ENCODE assay signal across 1 fruit fly cellular context in genomic region chrX:7004101-7004700, dm6.
TF ChIP-seq lines count a peak whose summit lies in the region.

No protein-coding gene starts in this region.

TF ChIP-seq in whole organism, embryonic, 481 proteins besides CTCF, POLR2A, EP300 and RAD21 (continued from another document and continues in another):
- TF ChIP-seq CG15073 (GFP tag; optimal IDR thresholded peaks at IDR 0.05; lab: Kevin White, UChicago) (peak; percentile 14), CG9609 (GFP tag; optimal IDR thresholded peaks at IDR 0.05; lab: Kevin White, UChicago) (peak; percentile 61), chn (GFP tag; optimal IDR thresholded peaks at IDR 0.05; lab: Kevin White, UChicago) (peak; percentile 68), gfzf (GFP tag; optimal IDR thresholded peaks at IDR 0.05; lab: Kevin White, UChicago) (no peak), CG7839 (tag; optimal IDR thresholded peaks at IDR 0.05; lab: Kevin White, UChicago) (peak; percentile 64), CG3065 (GFP tag; optimal IDR thresholded peaks at IDR 0.05; lab: Kevin White, UChicago) (peak; percentile 90), Six4 (GFP tag; optimal IDR thresholded peaks at IDR 0.05; lab: Kevin White, UChicago) (peak; percentile 90), sd (tag; optimal IDR thresholded peaks at IDR 0.05; lab: Kevin White, UChicago) (peak; percentile 59), vvl (GFP tag; IDR thresholded peaks at IDR 0.05; lab: Robert Waterston, UW) (peak; percentile 79), rib (GFP tag; IDR thresholded peaks at IDR 0.05; lab: Robert Waterston, UW) (no peak), CG11398 (GFP tag; optimal IDR thresholded peaks at IDR 0.05; lab: Kevin White, UChicago) (peak; percentile 94), gem (tag; optimal IDR thresholded peaks at IDR 0.05; lab: Kevin White, UChicago) (peak; percentile 84), CG4820 (GFP tag; optimal IDR thresholded peaks at IDR 0.05; lab: Kevin White, UChicago) (peak; percentile 79), twi (tag; optimal IDR thresholded peaks at IDR 0.05; lab: Kevin White, UChicago) (peak; percentile 79), en (GFP tag; optimal IDR thresholded peaks at IDR 0.05; lab: Kevin White, UChicago) (peak; percentile 65), CG11695 (GFP tag; IDR thresholded peaks at IDR 0.05; lab: Robert Waterston, UW) (peak; percentile 73), pita (GFP tag; optimal IDR thresholded peaks at IDR 0.05; lab: Kevin White, UChicago) (no peak), Doc2 (GFP tag; IDR thresholded peaks at IDR 0.05; lab: Robert Waterston, UW) (no peak), prd (optimal IDR thresholded peaks at IDR 0.05; lab: Kevin White, UChicago) (no peak), prd (GFP tag; IDR thresholded peaks at IDR 0.05; lab: Robert Waterston, UW) (peak; percentile 73), inv (GFP tag; IDR thresholded peaks at IDR 0.05; lab: Robert Waterston, UW; ENCODE audit: partially characterized antibody) (no peak), yki (optimal IDR thresholded peaks at IDR 0.05; lab: Kevin White, UChicago) (no peak), Lim3 (GFP tag; IDR thresholded peaks at IDR 0.05; lab: Robert Waterston, UW) (no peak), ac (GFP tag; optimal IDR thresholded peaks at IDR 0.05; lab: Kevin White, UChicago) (peak; percentile 98), CG15601 (tag; optimal IDR thresholded peaks at IDR 0.05; lab: Kevin White, UChicago) (peak; percentile 96), run (tag; optimal IDR thresholded peaks at IDR 0.05; lab: Kevin White, UChicago) (peak; percentile 48), CG11247 (GFP tag; IDR thresholded peaks at IDR 0.05; lab: Robert Waterston, UW) (peak; percentile 67), CG31224 (GFP tag; IDR thresholded peaks at IDR 0.05; lab: Robert Waterston, UW) (peak; percentile 30; the same call in 1 of the 2 replicates), CG18262 (tag; optimal IDR thresholded peaks at IDR 0.05; lab: Kevin White, UChicago) (peak; percentile 85), Abd-B (GFP tag; optimal IDR thresholded peaks at IDR 0.05; lab: Kevin White, UChicago) (no peak), CG10959 (GFP tag; IDR thresholded peaks at IDR 0.05; lab: Robert Waterston, UW) (peak; percentile 82), GATAe (GFP tag; conservative IDR thresholded peaks at IDR 0.05; lab: Robert Waterston, UW) (no peak), ttk (GFP tag; IDR thresholded peaks at IDR 0.05; lab: Robert Waterston, UW) (peak; percentile 39; the same call in 1 of the 2 replicates), CG17359 (tag; optimal IDR thresholded peaks at IDR 0.05; lab: Kevin White, UChicago) (peak; percentile 83), Nf-YA (GFP tag; IDR thresholded peaks at IDR 0.05; lab: Robert Waterston, UW) (peak; percentile 39; the same call in 1 of the 2 replicates), D19B (GFP tag; optimal IDR thresholded peaks at IDR 0.05; lab: Kevin White, UChicago) (peak; percentile 15), gcm (GFP tag; optimal IDR thresholded peaks at IDR 0.05; lab: Kevin White, UChicago) (peak; percentile 87), tup (GFP tag; optimal IDR thresholded peaks at IDR 0.05; lab: Kevin White, UChicago) (peak; percentile 92), CG13775 (GFP tag; optimal IDR thresholded peaks at IDR 0.05; lab: Kevin White, UChicago) (peak; percentile 75), CG11456 (GFP tag; IDR thresholded peaks at IDR 0.05; lab: Robert Waterston, UW) (peak; percentile 81), sima (GFP tag; optimal IDR thresholded peaks at IDR 0.05; lab: Kevin White, UChicago) (peak; percentile 74), Adf1 (GFP tag; IDR thresholded peaks at IDR 0.05; lab: Robert Waterston, UW) (0 out of 2 replicates have a peak, but pooled peaks have one; percentile 10), CG8388 (GFP tag; optimal IDR thresholded peaks at IDR 0.05; lab: Kevin White, UChicago) (peak; percentile 61), lbe (GFP tag; optimal IDR thresholded peaks at IDR 0.05; lab: Kevin White, UChicago) (no peak), nerfin-2 (GFP tag; IDR thresholded peaks at IDR 0.05; lab: Robert Waterston, UW; ENCODE audit: partially characterized antibody) (no peak), CG10321 (GFP tag; IDR thresholded peaks at IDR 0.05; lab: Robert Waterston, UW) (peak; percentile 58; the same call in 1 of the 2 replicates), ftz-f1 (GFP tag; optimal IDR thresholded peaks at IDR 0.05; lab: Kevin White, UChicago) (no peak), corto (GFP tag; optimal IDR thresholded peaks at IDR 0.05; lab: Kevin White, UChicago) (no peak), al (GFP tag; IDR thresholded peaks at IDR 0.05; lab: Robert Waterston, UW) (no peak; the same call in 1 of the 2 replicates), CG18476 (GFP tag; optimal IDR thresholded peaks at IDR 0.05; lab: Kevin White, UChicago) (peak; percentile 82), CG4854 (GFP tag; optimal IDR thresholded peaks at IDR 0.05; lab: Kevin White, UChicago) (peak; percentile 66), stc (GFP tag; IDR thresholded peaks at IDR 0.05; lab: Robert Waterston, UW) (peak; percentile 57; the same call in 1 of the 2 replicates), Rx (GFP tag; IDR thresholded peaks at IDR 0.05; lab: Robert Waterston, UW) (peak; percentile 61), z (GFP tag; IDR thresholded peaks at IDR 0.05; lab: Robert Waterston, UW) (peak; percentile 72; the same call in 2 of the 3 replicates), gro (GFP tag; optimal IDR thresholded peaks at IDR 0.05; lab: Kevin White, UChicago) (peak; percentile 30), CG17802 (tag; optimal IDR thresholded peaks at IDR 0.05; lab: Kevin White, UChicago) (peak; percentile 30), CG32772 (GFP tag; IDR thresholded peaks at IDR 0.05; lab: Robert Waterston, UW) (peak; percentile 40; the same call in 1 of the 2 replicates), ssp (GFP tag; IDR thresholded peaks at IDR 0.05; lab: Robert Waterston, UW) (no peak), Ssrp (tag; optimal IDR thresholded peaks at IDR 0.05; lab: Kevin White, UChicago) (peak; percentile 17), CG2129 (GFP tag; IDR thresholded peaks at IDR 0.05; lab: Robert Waterston, UW; ENCODE audit: partially characterized antibody) (no peak), kay (GFP tag; optimal IDR thresholded peaks at IDR 0.05; lab: Kevin White, UChicago) (peak; percentile 75), slou (GFP tag; optimal IDR thresholded peaks at IDR 0.05; lab: Kevin White, UChicago) (peak; percentile 66), aop (GFP tag; IDR thresholded peaks at IDR 0.05; lab: Robert Waterston, UW) (no peak), HLH3B (GFP tag; IDR thresholded peaks at IDR 0.05; lab: Robert Waterston, UW) (peak; percentile 65; the same call in 1 of the 2 replicates), CG7786 (GFP tag; optimal IDR thresholded peaks at IDR 0.05; lab: Kevin White, UChicago) (peak; percentile 73), CG6175 (GFP tag; IDR thresholded peaks at IDR 0.05; lab: Robert Waterston, UW) (0 out of 3 replicates have a peak, but pooled peaks have one; percentile 32), Hey (tag; optimal IDR thresholded peaks at IDR 0.05; lab: Kevin White, UChicago) (peak; percentile 83), HLH54F (GFP tag; optimal IDR thresholded peaks at IDR 0.05; lab: Kevin White, UChicago) (peak; percentile 26), CG12236 (GFP tag; optimal IDR thresholded peaks at IDR 0.05; lab: Kevin White, UChicago) (peak; percentile 97), ewg (GFP tag; optimal IDR thresholded peaks at IDR 0.05; lab: Kevin White, UChicago) (peak; percentile 75), Dad (GFP tag; optimal IDR thresholded peaks at IDR 0.05; lab: Kevin White, UChicago) (peak; percentile 46), Sox102F (GFP tag; optimal IDR thresholded peaks at IDR 0.05; lab: Kevin White, UChicago) (peak; percentile 46), zfh2 (GFP tag; optimal IDR thresholded peaks at IDR 0.05; lab: Kevin White, UChicago) (peak; percentile 25), CG7357 (GFP tag; IDR thresholded peaks at IDR 0.05; lab: Robert Waterston, UW) (no peak), klu (GFP tag; IDR thresholded peaks at IDR 0.05; lab: Robert Waterston, UW) (0 out of 2 replicates have a peak, but pooled peaks have one; percentile 34), gcm2 (GFP tag; optimal IDR thresholded peaks at IDR 0.05; lab: Kevin White, UChicago) (peak; percentile 71), fu2 (GFP tag; optimal IDR thresholded peaks at IDR 0.05; lab: Kevin White, UChicago) (peak; percentile 26), cg (GFP tag; optimal IDR thresholded peaks at IDR 0.05; lab: Kevin White, UChicago) (peak; percentile 13), crc (GFP tag; optimal IDR thresholded peaks at IDR 0.05; lab: Kevin White, UChicago) (peak; percentile 74), maf-S (GFP tag; optimal IDR thresholded peaks at IDR 0.05; lab: Kevin White, UChicago) (peak; percentile 80), CG10267 (tag; optimal IDR thresholded peaks at IDR 0.05; lab: Kevin White, UChicago) (peak; percentile 76), jing (GFP tag; optimal IDR thresholded peaks at IDR 0.05; lab: Kevin White, UChicago) (peak; percentile 56), Dbx (GFP tag; IDR thresholded peaks at IDR 0.05; lab: Robert Waterston, UW) (peak; percentile 61; the same call in 1 of the 3 replicates), wdn (GFP tag; IDR thresholded peaks at IDR 0.05; lab: Robert Waterston, UW) (peak; percentile 67), luna (GFP tag; optimal IDR thresholded peaks at IDR 0.05; lab: Kevin White, UChicago) (peak; percentile 23), CG17568 (GFP tag; optimal IDR thresholded peaks at IDR 0.05; lab: Kevin White, UChicago) (peak; percentile 93), sens (GFP tag; lab: Kevin White, UChicago) (peak; percentile 99), fd3F (GFP tag; optimal IDR thresholded peaks at IDR 0.05; lab: Kevin White, UChicago) (peak; percentile 51), grn (GFP tag; optimal IDR thresholded peaks at IDR 0.05; lab: Kevin White, UChicago) (peak; percentile 84), CG15011 (GFP tag; optimal IDR thresholded peaks at IDR 0.05; lab: Kevin White, UChicago) (peak; percentile 81), croc (GFP tag; conservative IDR thresholded peaks at IDR 0.05; lab: Robert Waterston, UW) (peak; percentile 35; the same call in 1 of the 3 replicates), Optix (GFP tag; IDR thresholded peaks at IDR 0.05; lab: Robert Waterston, UW) (peak; percentile 72), PHDP (tag; optimal IDR thresholded peaks at IDR 0.05; lab: Kevin White, UChicago) (peak; percentile 78), YL-1 (GFP tag; optimal IDR thresholded peaks at IDR 0.05; lab: Kevin White, UChicago) (peak; percentile 97), chinmo (GFP tag; IDR thresholded peaks at IDR 0.05; lab: Robert Waterston, UW; ENCODE audit: partially characterized antibody) (no peak), CG11696 (GFP tag; IDR thresholded peaks at IDR 0.05; lab: Robert Waterston, UW) (peak; percentile 44; the same call in 1 of the 2 replicates), mam (GFP tag; optimal IDR thresholded peaks at IDR 0.05; lab: Kevin White, UChicago) (peak; percentile 39), dan (GFP tag; IDR thresholded peaks at IDR 0.05; lab: Robert Waterston, UW) (no peak), Max (GFP tag; optimal IDR thresholded peaks at IDR 0.05; lab: Kevin White, UChicago) (peak; percentile 78), CG7372 (GFP tag; IDR thresholded peaks at IDR 0.05; lab: Robert Waterston, UW) (0 out of 2 replicates have a peak, but pooled peaks have one; percentile 27), gsb-n (tag; optimal IDR thresholded peaks at IDR 0.05; lab: Kevin White, UChicago) (peak; percentile 92), CG12659 (GFP tag; optimal IDR thresholded peaks at IDR 0.05; lab: Kevin White, UChicago) (peak; percentile 84), Bgb (GFP tag; IDR thresholded peaks at IDR 0.05; lab: Robert Waterston, UW; ENCODE audit: partially characterized antibody) (no peak), CrebB (tag; optimal IDR thresholded peaks at IDR 0.05; lab: Kevin White, UChicago) (peak; percentile 90), unc-4 (GFP tag; IDR thresholded peaks at IDR 0.05; lab: Robert Waterston, UW; ENCODE audit: partially characterized antibody) (no peak), CG30020 (tag; optimal IDR thresholded peaks at IDR 0.05; lab: Kevin White, UChicago) (peak; percentile 21), CG12299 (tag; optimal IDR thresholded peaks at IDR 0.05; lab: Kevin White, UChicago) (peak; percentile 83), cwo (GFP tag; optimal IDR thresholded peaks at IDR 0.05; lab: Kevin White, UChicago) (peak; percentile 61), CG30431 (GFP tag; optimal IDR thresholded peaks at IDR 0.05; lab: Kevin White, UChicago) (peak; percentile 66), esg (GFP tag; conservative IDR thresholded peaks at IDR 0.05; lab: Robert Waterston, UW) (no peak), CG1602 (GFP tag; optimal IDR thresholded peaks at IDR 0.05; lab: Kevin White, UChicago) (peak; percentile 83), CG33213 (GFP tag; optimal IDR thresholded peaks at IDR 0.05; lab: Kevin White, UChicago) (peak; percentile 90), Hmr (GFP tag; optimal IDR thresholded peaks at IDR 0.05; lab: Kevin White, UChicago) (peak; percentile 87), Dip3 (GFP tag; optimal IDR thresholded peaks at IDR 0.05; lab: Kevin White, UChicago) (peak; percentile 19), CG11085 (GFP tag; IDR thresholded peaks at IDR 0.05; lab: Robert Waterston, UW) (peak; percentile 42; the same call in 1 of the 2 replicates), Hand (GFP tag; optimal IDR thresholded peaks at IDR 0.05; lab: Kevin White, UChicago) (no peak), Oaz (GFP tag; IDR thresholded peaks at IDR 0.05; lab: Robert Waterston, UW) (peak; percentile 25; the same call in 1 of the 2 replicates), CG17361 (GFP tag; IDR thresholded peaks at IDR 0.05; lab: Robert Waterston, UW) (peak; percentile 70; the same call in 2 of the 3 replicates), eyg (GFP tag; optimal IDR thresholded peaks at IDR 0.05; lab: Kevin White, UChicago) (peak; percentile 83), Kr (GFP tag; optimal IDR thresholded peaks at IDR 0.05; lab: Kevin White, UChicago) (peak; percentile 99), jigr1 (GFP tag; IDR thresholded peaks at IDR 0.05; lab: Robert Waterston, UW) (no peak), nau (GFP tag; optimal IDR thresholded peaks at IDR 0.05; lab: Kevin White, UChicago) (peak; percentile 83), CG4360 (GFP tag; IDR thresholded peaks at IDR 0.05; lab: Robert Waterston, UW) (peak; percentile 62), wek (GFP tag; optimal IDR thresholded peaks at IDR 0.05; lab: Kevin White, UChicago) (peak; percentile 91), Vsx1 (GFP tag; optimal IDR thresholded peaks at IDR 0.05; lab: Kevin White, UChicago) (peak; percentile 93), bsh (GFP tag; optimal IDR thresholded peaks at IDR 0.05; lab: Kevin White, UChicago) (peak in 1 of 2 experiments; percentile 87), CG3726 (GFP tag; IDR thresholded peaks at IDR 0.05; lab: Robert Waterston, UW) (peak; percentile 54; the same call in 1 of the 3 replicates), crp (GFP tag; optimal IDR thresholded peaks at IDR 0.05; lab: Kevin White, UChicago) (peak in 1 of 2 experiments; percentile 46)
